Fruit fly (Drosophila melanogaster): Measurements from ENCODE around the gene Prosalpha4.

Gene Prosalpha4

dm6 chrX:16323063-16323462 lies 47.0 kb downstream of the Prosalpha4 start, which contains the start of the genes CG9917 and CG32579 (continued):
- TF ChIP-seq CG8290 (GFP tag; optimal IDR thresholded peaks at IDR 0.05) = no peak
- no peak for TF ChIP-seq CG8290 (tag; optimal IDR thresholded peaks at IDR 0.05)
- TF ChIP-seq slbo (GFP tag; IDR thresholded peaks at IDR 0.05) = no peak; the same call in 1 of the 2 replicates
- no peak for TF ChIP-seq CG17612 (GFP tag; IDR thresholded peaks at IDR 0.05)
- TF ChIP-seq CG3726 (GFP tag; IDR thresholded peaks at IDR 0.05) = no peak
- no peak for TF ChIP-seq CG2202 (tag; optimal IDR thresholded peaks at IDR 0.05)
- peak; percentile 69 for TF ChIP-seq Neu2 (GFP tag; optimal IDR thresholded peaks at IDR 0.05; ENCODE audit: borderline replicate concordance)
- peak; percentile 70 for TF ChIP-seq stwl (tag; optimal IDR thresholded peaks at IDR 0.05)
- TF ChIP-seq CG13624 (GFP tag; optimal IDR thresholded peaks at IDR 0.05) = no peak
- TF ChIP-seq prd (optimal IDR thresholded peaks at IDR 0.05) = no peak
- TF ChIP-seq prd (GFP tag; IDR thresholded peaks at IDR 0.05) = no peak
- no peak for TF ChIP-seq lmd (GFP tag; IDR thresholded peaks at IDR 0.05)
- TF ChIP-seq CG12155 (GFP tag; optimal IDR thresholded peaks at IDR 0.05) = no peak
- no peak for TF ChIP-seq Lim3 (GFP tag; IDR thresholded peaks at IDR 0.05)
- TF ChIP-seq CTCF (GFP tag; optimal IDR thresholded peaks at IDR 0.05) = no peak
- TF ChIP-seq abd-A (tag; optimal IDR thresholded peaks at IDR 0.05) = no peak
- no peak for TF ChIP-seq ac (GFP tag; optimal IDR thresholded peaks at IDR 0.05)
- no peak for TF ChIP-seq CG10462 (GFP tag; optimal IDR thresholded peaks at IDR 0.05)
- TF ChIP-seq pita (GFP tag; optimal IDR thresholded peaks at IDR 0.05) = no peak
- TF ChIP-seq CG2889 (GFP tag; IDR thresholded peaks at IDR 0.05) = no peak
- TF ChIP-seq CG1603 (tag; optimal IDR thresholded peaks at IDR 0.05) = peak; percentile 25
- no peak for TF ChIP-seq NC2α (GFP tag; optimal IDR thresholded peaks at IDR 0.05)
- no peak for TF ChIP-seq Usf (GFP tag; optimal IDR thresholded peaks at IDR 0.05)
- TF ChIP-seq CG7839 (tag; optimal IDR thresholded peaks at IDR 0.05) = no peak
- TF ChIP-seq CG10959 (GFP tag; IDR thresholded peaks at IDR 0.05) = no peak
- TF ChIP-seq CG13424 (tag; optimal IDR thresholded peaks at IDR 0.05) = no peak
- TF ChIP-seq esg (GFP tag; conservative IDR thresholded peaks at IDR 0.05) = no peak
- no peak for TF ChIP-seq CG11723 (GFP tag; optimal IDR thresholded peaks at IDR 0.05)
- peak; percentile 67 for TF ChIP-seq HmgZ (tag; optimal IDR thresholded peaks at IDR 0.05)
- no peak for TF ChIP-seq Xbp1 (GFP tag; optimal IDR thresholded peaks at IDR 0.05)
- no peak for TF ChIP-seq klu (GFP tag; IDR thresholded peaks at IDR 0.05)
- no peak for TF ChIP-seq CG14441 (GFP tag; IDR thresholded peaks at IDR 0.05)
- peak; percentile 18 for TF ChIP-seq CG33213 (GFP tag; optimal IDR thresholded peaks at IDR 0.05)
- no peak for TF ChIP-seq CG9817 (tag; optimal IDR thresholded peaks at IDR 0.05)
- TF ChIP-seq CG13123 (GFP tag; optimal IDR thresholded peaks at IDR 0.05) = no peak
- no peak for TF ChIP-seq Ravus (GFP tag; IDR thresholded peaks at IDR 0.05)
- no peak for TF ChIP-seq Gug (GFP tag; IDR thresholded peaks at IDR 0.05)
- peak; percentile 71; the same call in 2 of the 3 replicates for TF ChIP-seq mld (GFP tag; IDR thresholded peaks at IDR 0.05; ENCODE audit: partially characterized antibody)
- no peak for TF ChIP-seq pum (GFP tag; optimal IDR thresholded peaks at IDR 0.05)
- no peak for TF ChIP-seq sisA (GFP tag; IDR thresholded peaks at IDR 0.05)
- TF ChIP-seq zen (tag; optimal IDR thresholded peaks at IDR 0.05) = peak; percentile 23
- TF ChIP-seq CG30431 (GFP tag; optimal IDR thresholded peaks at IDR 0.05) = no peak
- TF ChIP-seq kah (GFP tag; optimal IDR thresholded peaks at IDR 0.05) = no peak
- no peak for TF ChIP-seq Aef1 (GFP tag; IDR thresholded peaks at IDR 0.05)
- no peak for TF ChIP-seq shn (GFP tag; optimal IDR thresholded peaks at IDR 0.05)
- TF ChIP-seq HLHmδ (GFP tag; optimal IDR thresholded peaks at IDR 0.05) = no peak
- TF ChIP-seq CG1024 (GFP tag; IDR thresholded peaks at IDR 0.05) = no peak
- no peak for TF ChIP-seq CG1529 (GFP tag; optimal IDR thresholded peaks at IDR 0.05)
- TF ChIP-seq CG16813 (GFP tag; IDR thresholded peaks at IDR 0.05; ENCODE audit: partially characterized antibody) = peak; percentile 80
- no peak for TF ChIP-seq Nf-YB (GFP tag; optimal IDR thresholded peaks at IDR 0.05)
- no peak for TF ChIP-seq CG8765 (GFP tag; IDR thresholded peaks at IDR 0.05)
- no peak for TF ChIP-seq fu2 (GFP tag; optimal IDR thresholded peaks at IDR 0.05)
- TF ChIP-seq fd96Cb (tag; optimal IDR thresholded peaks at IDR 0.05) = no peak
- peak; percentile 34; the same call in 1 of the 2 replicates for TF ChIP-seq NFAT (GFP tag; IDR thresholded peaks at IDR 0.05)
